Worm (Caenorhabditis elegans) whole organism, late embryonic: ENCODE data around the gene C07G1.7.

ENCODE experiments used
- C38D4.7 ChIP-seq: fragments of 200-800 bp; sonication (Bioruptor generic); optimal IDR thresholded peaks from 2 replicates; lab custom pipeline; 2018; ENCODE audit warnings: mild to moderate bottlenecking, missing genetic modification characterization, moderate library complexity, missing compliant biosample characterization
- F13H6.1 ChIP-seq: sonication (generic microtip); optimal IDR thresholded peaks from 2 replicates; lab custom pipeline; 2016; ENCODE audit warnings: missing genetic modification characterization, missing compliant biosample characterization
- Y22D7AL.16 ChIP-seq: sonication (generic microtip); optimal IDR thresholded peaks from 2 replicates; lab custom pipeline; 2016; ENCODE audit warnings: missing genetic modification characterization, missing compliant biosample characterization
- ahr-1 ChIP-seq: sonication (generic microtip); optimal IDR thresholded peaks from 2 replicates; lab custom pipeline; 2016; ENCODE audit warnings: missing genetic modification characterization, missing compliant biosample characterization
- ama-1 ChIP-seq: fragments of 150-350 bp; optimal IDR thresholded peaks from 2 replicates; lab custom pipeline; 2014
- ceh-18 ChIP-seq: sonication (generic microtip); optimal IDR thresholded peaks from 2 replicates; lab custom pipeline; 2016; ENCODE audit warnings: missing genetic modification characterization, missing compliant biosample characterization
- ceh-19 ChIP-seq: fragments of 200-800 bp; sonication (Bioruptor generic); optimal IDR thresholded peaks from 2 replicates; lab custom pipeline; 2018; ENCODE audit warnings: mild to moderate bottlenecking, missing genetic modification characterization, missing compliant biosample characterization
- ceh-24 ChIP-seq: sonication (generic microtip); optimal IDR thresholded peaks from 2 replicates; lab custom pipeline; 2016; ENCODE audit warnings: mild to moderate bottlenecking, missing genetic modification characterization, missing compliant biosample characterization
- ceh-34 ChIP-seq: sonication (generic microtip); optimal IDR thresholded peaks from 2 replicates; lab custom pipeline; 2016; ENCODE audit warnings: mild to moderate bottlenecking, missing genetic modification characterization, missing compliant biosample characterization
- ceh-9 ChIP-seq: sonication (generic microtip); optimal IDR thresholded peaks from 2 replicates; lab custom pipeline; 2016; ENCODE audit warnings: mild to moderate bottlenecking, missing genetic modification characterization, inconsistent platforms, missing compliant biosample characterization
- che-1 ChIP-seq: sonication (generic microtip); optimal IDR thresholded peaks from 2 replicates; lab custom pipeline; 2016; ENCODE audit warnings: mild to moderate bottlenecking, missing genetic modification characterization, missing compliant biosample characterization
- dmd-4 ChIP-seq: sonication (generic microtip); optimal IDR thresholded peaks from 2 replicates; lab custom pipeline; 2016; ENCODE audit warnings: borderline replicate concordance, missing genetic modification characterization, missing compliant biosample characterization
- dve-1 ChIP-seq: sonication (generic microtip); optimal IDR thresholded peaks from 2 replicates; lab custom pipeline; 2017; ENCODE audit warnings: antibody characterized with exemption, mild to moderate bottlenecking, missing genetic modification characterization, missing compliant biosample characterization
- elt-2 ChIP-seq: sonication (generic microtip); optimal IDR thresholded peaks from 2 replicates; lab custom pipeline; 2016; ENCODE audit warnings: missing genetic modification reagents, missing genetic modification characterization, missing compliant biosample characterization
- eyg-1 ChIP-seq: sonication (generic microtip); optimal IDR thresholded peaks from 2 replicates; lab custom pipeline; 2016; ENCODE audit warnings: missing genotype, missing genetic modification characterization, missing compliant biosample characterization
- fkh-10 ChIP-seq: fragments of 150-350 bp; optimal IDR thresholded peaks from 2 replicates; lab custom pipeline; 2014; ENCODE audit warnings: missing biosample characterization, missing genetic modification reagents, missing genetic modification characterization
- gmeb-2 ChIP-seq: sonication (generic microtip); optimal IDR thresholded peaks from 2 replicates; lab custom pipeline; 2016; ENCODE audit warnings: missing genetic modification characterization, inconsistent platforms, missing compliant biosample characterization
- hlh-15 ChIP-seq: sonication (generic microtip); optimal IDR thresholded peaks from 2 replicates; lab custom pipeline; 2016; ENCODE audit warnings: missing genetic modification characterization, missing compliant biosample characterization
- hlh-30 ChIP-seq: sonication (generic microtip); optimal IDR thresholded peaks from 2 replicates; lab custom pipeline; 2017; ENCODE audit warnings: antibody characterized with exemption, missing genetic modification characterization, missing compliant biosample characterization; ENCODE audit not compliant: insufficient read depth
- hlh-8 ChIP-seq: sonication (generic microtip); optimal IDR thresholded peaks from 2 replicates; lab custom pipeline; 2016; ENCODE audit warnings: missing genotype, missing genetic modification characterization, missing compliant biosample characterization
- lim-6 ChIP-seq: sonication (generic microtip); optimal IDR thresholded peaks from 2 replicates; lab custom pipeline; 2016; ENCODE audit warnings: missing genetic modification characterization, missing compliant biosample characterization
- lin-11 ChIP-seq: fragments of 200-800 bp; sonication (Bioruptor generic); optimal IDR thresholded peaks from 2 replicates; lab custom pipeline; 2018; ENCODE audit warnings: mild to moderate bottlenecking, missing genetic modification characterization, missing compliant biosample characterization
- madf-2 ChIP-seq: sonication (generic microtip); optimal IDR thresholded peaks from 2 replicates; lab custom pipeline; 2017; ENCODE audit warnings: missing genetic modification characterization, missing compliant biosample characterization
- nfya-1 ChIP-seq: sonication (generic microtip); optimal IDR thresholded peaks from 2 replicates; lab custom pipeline; 2017; ENCODE audit warnings: missing genetic modification characterization, mild to moderate bottlenecking, missing compliant biosample characterization, antibody characterized with exemption, moderate library complexity
- odd-2 ChIP-seq: sonication (generic microtip); optimal IDR thresholded peaks from 2 replicates; lab custom pipeline; 2017; ENCODE audit warnings: antibody characterized with exemption, mild to moderate bottlenecking, missing genetic modification characterization, missing compliant biosample characterization
- pax-1 ChIP-seq: fragments of 150-350 bp; optimal IDR thresholded peaks from 2 replicates; lab custom pipeline; 2014; ENCODE audit warnings: missing biosample characterization, missing genetic modification characterization
- pqm-1 ChIP-seq: sonication (generic microtip); optimal IDR thresholded peaks from 2 replicates; lab custom pipeline; 2016; ENCODE audit warnings: missing genetic modification characterization, missing compliant biosample characterization
- pros-1 ChIP-seq: fragments of 150-350 bp; optimal IDR thresholded peaks from 2 replicates; lab custom pipeline; 2014; ENCODE audit warnings: missing biosample characterization, missing genetic modification reagents, missing genetic modification characterization
- ref-2 ChIP-seq: sonication (generic microtip); optimal IDR thresholded peaks from 2 replicates; lab custom pipeline; 2016; ENCODE audit warnings: missing genetic modification characterization, missing compliant biosample characterization
- rnt-1 ChIP-seq: sonication (generic microtip); optimal IDR thresholded peaks from 2 replicates; lab custom pipeline; 2016; ENCODE audit warnings: missing genetic modification characterization, missing compliant biosample characterization
- sox-4 ChIP-seq: sonication (generic microtip); optimal IDR thresholded peaks from 2 replicates; lab custom pipeline; 2017; ENCODE audit warnings: mild to moderate bottlenecking, missing genetic modification characterization, inconsistent platforms, missing compliant biosample characterization
- syd-9 ChIP-seq: sonication (generic microtip); optimal IDR thresholded peaks from 2 replicates; lab custom pipeline; 2016; ENCODE audit warnings: mild to moderate bottlenecking, missing genetic modification characterization, moderate library complexity, missing compliant biosample characterization
- tbx-2 ChIP-seq: sonication (generic microtip); optimal IDR thresholded peaks from 2 replicates; lab custom pipeline; 2016; ENCODE audit warnings: missing genetic modification characterization, missing compliant biosample characterization
- ttx-3 ChIP-seq: sonication (generic microtip); optimal IDR thresholded peaks from 2 replicates; lab custom pipeline; 2016; ENCODE audit warnings: missing genetic modification reagents, missing genetic modification characterization, missing compliant biosample characterization
- unc-42 ChIP-seq: sonication (generic microtip); optimal IDR thresholded peaks from 2 replicates; lab custom pipeline; 2016; ENCODE audit warnings: missing genotype, missing genetic modification characterization, missing compliant biosample characterization
- unc-55 ChIP-seq: sonication (generic microtip); optimal IDR thresholded peaks from 2 replicates; lab custom pipeline; 2017; ENCODE audit warnings: missing biosample characterization, missing genetic modification reagents, missing genetic modification characterization
- ztf-16 ChIP-seq: sonication (generic microtip); optimal IDR thresholded peaks from 2 replicates; lab custom pipeline; 2017; ENCODE audit warnings: missing genetic modification characterization, missing compliant biosample characterization

Gene C07G1.7

DNA sequence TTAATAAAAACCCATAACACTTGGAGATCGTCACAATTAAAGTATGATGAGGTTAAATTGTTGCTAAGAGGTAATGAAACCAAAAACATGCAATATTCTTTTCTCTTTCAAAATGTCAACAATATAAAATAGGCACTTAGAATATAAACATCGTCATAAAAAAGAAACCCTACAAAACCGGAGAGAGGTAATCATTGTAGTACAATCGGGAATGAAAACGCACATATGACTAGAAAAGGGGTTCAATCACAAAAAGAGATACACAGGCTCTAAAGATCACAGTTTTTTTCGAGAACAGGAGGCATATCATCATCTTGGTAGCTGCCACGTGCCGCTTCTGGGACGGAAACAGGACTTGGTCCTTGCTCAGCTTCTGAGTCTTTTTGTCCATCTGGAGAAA is 14.8 kb upstream of the C07G1.7 start:
- TF ChIP-seq dve-1 (tag; lab: Kevin White, UChicago), result no peak
- peak; percentile 1 for TF ChIP-seq ama-1 (lab: Kevin White, UChicago)
- no peak for TF ChIP-seq ceh-24 (tag; lab: Kevin White, UChicago)

DNA sequence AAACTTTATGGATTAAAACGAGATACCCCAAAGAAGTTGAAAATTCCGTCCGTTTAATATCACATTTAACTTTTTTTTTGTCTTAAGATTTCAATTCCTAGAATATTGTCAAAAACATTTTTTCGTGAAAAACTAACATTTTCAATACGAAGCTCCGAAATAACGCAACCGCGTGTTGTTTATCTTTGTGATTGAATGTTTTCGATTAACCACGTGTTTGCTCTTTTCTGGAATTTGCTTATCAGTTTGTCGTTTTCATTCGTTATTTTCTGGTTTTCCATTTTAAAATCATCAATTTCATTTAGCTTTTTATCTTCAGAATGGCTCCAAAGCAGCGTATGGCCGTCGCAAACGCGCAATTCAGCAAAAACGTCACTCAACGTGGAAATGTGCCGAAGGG is 13.7 kb upstream of the C07G1.7 start, which contains the start of gene serp-1.2:
TSS of gene serp-1.2 (plus strand) at position 318 of the 400 bp plus-strand sequence.
- TF ChIP-seq dve-1 (tag; lab: Kevin White, UChicago), result no peak
- TF ChIP-seq elt-2, result peak; percentile 12

DNA sequence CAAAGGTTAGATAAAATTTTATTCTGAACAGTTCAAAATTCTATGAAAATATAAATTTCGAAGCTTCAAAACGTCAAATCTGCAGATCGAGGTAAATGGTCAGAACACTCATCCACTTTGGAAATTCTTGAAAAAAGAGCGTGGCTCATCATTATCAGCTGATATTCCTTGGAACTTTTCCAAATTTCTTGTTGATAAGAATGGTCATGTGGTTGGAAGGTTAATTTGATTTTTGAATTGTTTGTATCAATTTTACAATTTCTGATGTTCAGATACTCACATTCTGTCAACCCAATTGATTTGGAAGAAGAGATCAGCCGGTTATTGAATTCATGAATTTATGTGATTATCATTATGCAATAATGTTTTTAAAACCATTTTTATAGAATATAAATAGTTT is 11.4 kb upstream of the C07G1.7 start:
- TF ChIP-seq unc-55 (no peak), pqm-1 (no peak), ceh-18 (no peak), F13H6.1 (tag; lab: Kevin White, UChicago) (no peak), syd-9 (tag; lab: Kevin White, UChicago) (no peak), ceh-19 (no peak), fkh-10 (GFP tag; lab: Kevin White, UChicago) (no peak), C38D4.7 (no peak), tbx-2 (tag; lab: Kevin White, UChicago) (no peak), pros-1 (tag; lab: Kevin White, UChicago) (no peak), unc-42 (no peak), lim-6 (tag; lab: Kevin White, UChicago) (no peak), hlh-15 (no peak), pax-1 (tag; lab: Kevin White, UChicago) (no peak), dmd-4 (tag; lab: Kevin White, UChicago) (no peak), Y22D7AL.16 (tag; lab: Kevin White, UChicago) (no peak), nfya-1 (tag; lab: Kevin White, UChicago) (no peak)

DNA sequence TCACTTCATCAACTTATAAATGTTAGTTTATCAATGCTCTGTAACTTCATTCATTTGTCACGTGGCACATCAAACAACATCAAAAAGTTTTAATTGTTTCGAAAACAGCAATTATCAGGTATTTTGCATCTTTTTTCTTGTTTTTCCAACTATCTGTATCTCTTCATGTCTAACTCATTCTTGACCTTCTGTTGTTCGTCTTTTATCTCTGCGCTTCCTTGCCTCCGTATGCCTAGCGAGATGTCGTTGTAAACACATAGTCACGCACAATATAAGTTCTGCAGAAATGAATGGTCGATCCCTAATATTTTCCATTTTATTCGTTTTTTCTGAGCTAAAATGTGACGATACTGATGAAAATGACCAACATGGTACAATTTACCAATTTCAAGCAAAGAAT is 10.3 kb upstream of the C07G1.7 start, which contains the start of gene gpx-6:
TSS of gene gpx-6 (plus strand) at position 257 of the 400 bp plus-strand sequence.
- no peak for TF ChIP-seq hlh-8 (tag; lab: Kevin White, UChicago)
- no peak for TF ChIP-seq sox-4 (tag; lab: Kevin White, UChicago)
- no peak for TF ChIP-seq lin-11
- TF ChIP-seq ceh-19, result no peak
- no peak for TF ChIP-seq ref-2 (tag; lab: Kevin White, UChicago)
- no peak for TF ChIP-seq ahr-1
- TF ChIP-seq ceh-34, result no peak
- TF ChIP-seq rnt-1, result no peak

DNA sequence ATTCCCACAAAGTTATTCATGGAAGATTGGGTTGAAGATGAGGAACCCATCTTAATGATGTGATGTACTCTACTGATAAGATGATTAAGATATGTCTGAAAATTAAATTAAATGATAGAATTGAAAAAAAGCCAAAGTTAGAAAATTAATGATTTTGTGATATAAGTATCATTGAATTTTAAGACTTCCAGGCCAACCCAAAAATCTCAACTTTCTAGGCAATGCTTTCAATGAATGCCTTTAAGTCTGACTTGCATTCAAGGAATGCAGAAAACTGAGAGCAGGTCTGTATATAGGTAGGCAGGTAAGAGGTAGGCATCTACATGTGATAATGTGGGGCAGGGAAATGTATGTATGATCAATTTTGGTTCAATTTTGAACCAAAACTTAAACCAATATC is 8.3 kb upstream of the C07G1.7 start, which contains the start of gene ocr-2:
TSS of gene ocr-2 (minus strand) at position 101 of the 400 bp plus-strand sequence.
- TF ChIP-seq madf-2 (tag; lab: Kevin White, UChicago), result no peak
- TF ChIP-seq ceh-9, result no peak
- TF ChIP-seq eyg-1 (tag; lab: Kevin White, UChicago), result no peak
- no peak for TF ChIP-seq lim-6 (tag; lab: Kevin White, UChicago)
- no peak for TF ChIP-seq rnt-1
- TF ChIP-seq gmeb-2 (tag; lab: Kevin White, UChicago), result no peak
- TF ChIP-seq ttx-3 (tag; lab: Kevin White, UChicago), result no peak
- no peak for TF ChIP-seq ceh-24 (tag; lab: Kevin White, UChicago)
- no peak for TF ChIP-seq odd-2 (tag; lab: Kevin White, UChicago)
- TF ChIP-seq hlh-30 (tag; lab: Kevin White, UChicago), result no peak
- no peak for TF ChIP-seq ztf-16 (tag; lab: Kevin White, UChicago)
- TF ChIP-seq che-1 (tag; lab: Kevin White, UChicago), result no peak
